Fruit fly (Drosophila melanogaster): Measurements from ENCODE around the gene CG7080.

Gene CG7080

dm6 chr3R:22362218-22362907 is 33.3 kb downstream of the CG7080 start, which contains the start of the genes JMJD6, CG7071 and Muted:
TSS of gene JMJD6 (minus strand) at chr3R:22362371.
TSS of gene CG7071 (plus strand) at chr3R:22362620.
TSS of gene Muted (plus strand) at chr3R:22362620.
- peak; percentile 78 for TF ChIP-seq tj (GFP tag; optimal IDR thresholded peaks at IDR 0.05)
- peak; percentile 84 for TF ChIP-seq pad (GFP tag; optimal IDR thresholded peaks at IDR 0.05)
- TF ChIP-seq CG33017 (tag; optimal IDR thresholded peaks at IDR 0.05) = peak; percentile 90
- TF ChIP-seq CG14711 (tag; optimal IDR thresholded peaks at IDR 0.05) = peak; percentile 88
- peak; percentile 86 for TF ChIP-seq Hr96 (GFP tag; optimal IDR thresholded peaks at IDR 0.05)
- TF ChIP-seq cnc (optimal IDR thresholded peaks at IDR 0.05) = no peak
- peak; percentile 95 for TF ChIP-seq CG7101 (tag; optimal IDR thresholded peaks at IDR 0.05)
- peak; percentile 94 for TF ChIP-seq bab1 (GFP tag; optimal IDR thresholded peaks at IDR 0.05)
- peak; percentile 92 for TF ChIP-seq CG12768 (GFP tag; optimal IDR thresholded peaks at IDR 0.05)
- TF ChIP-seq Clk (GFP tag; optimal IDR thresholded peaks at IDR 0.05) = peak; percentile 90
- peak; percentile 88 for TF ChIP-seq Crg-1 (GFP tag; optimal IDR thresholded peaks at IDR 0.05)
- TF ChIP-seq kay (GFP tag; ENCODE audit: borderline replicate concordance) = no peak
- TF ChIP-seq Mnt (GFP tag; optimal IDR thresholded peaks at IDR 0.05) = peak; percentile 86
- peak; percentile 80 for TF ChIP-seq cic (GFP tag; optimal IDR thresholded peaks at IDR 0.05)
- TF ChIP-seq CG5204 (GFP tag; optimal IDR thresholded peaks at IDR 0.05) = no peak
- peak; percentile 96 for TF ChIP-seq CG1620 (GFP tag; optimal IDR thresholded peaks at IDR 0.05)
- TF ChIP-seq ovo (GFP tag; optimal IDR thresholded peaks at IDR 0.05) = peak; percentile 84
- peak; percentile 96 for TF ChIP-seq toe (GFP tag; optimal IDR thresholded peaks at IDR 0.05)
- peak; percentile 91 for TF ChIP-seq CG11617 (GFP tag; optimal IDR thresholded peaks at IDR 0.05)
- peak; percentile 90 for TF ChIP-seq CG7045 (GFP tag; optimal IDR thresholded peaks at IDR 0.05)

- TF ChIP-seq CG11617 (GFP tag; optimal IDR thresholded peaks at IDR 0.05) (no peak), bab1 (GFP tag; optimal IDR thresholded peaks at IDR 0.05) (peak; percentile 72)
Observed at dm6 chr3R:22365660-22366195, 36.6 kb downstream of the CG7080 start, which contains the start of gene CG5382. TSS of gene CG5382 (minus strand) at chr3R:22365983.

- peak; percentile 39 for TF ChIP-seq CG1620 (GFP tag; optimal IDR thresholded peaks at IDR 0.05)
- no peak for TF ChIP-seq Clk (GFP tag; optimal IDR thresholded peaks at IDR 0.05)
- no peak for TF ChIP-seq CG7045 (GFP tag; optimal IDR thresholded peaks at IDR 0.05)
- no peak for TF ChIP-seq cnc (optimal IDR thresholded peaks at IDR 0.05)
- TF ChIP-seq CG7101 (tag; optimal IDR thresholded peaks at IDR 0.05) = peak; percentile 48
- TF ChIP-seq kay (GFP tag; ENCODE audit: borderline replicate concordance) = no peak
- TF ChIP-seq CG14711 (tag; optimal IDR thresholded peaks at IDR 0.05) = peak; percentile 52
- no peak for TF ChIP-seq bab1 (GFP tag; optimal IDR thresholded peaks at IDR 0.05)
- TF ChIP-seq tj (GFP tag; optimal IDR thresholded peaks at IDR 0.05) = peak; percentile 95
- TF ChIP-seq pad (GFP tag; optimal IDR thresholded peaks at IDR 0.05) = peak; percentile 16
- no peak for TF ChIP-seq CG33017 (tag; optimal IDR thresholded peaks at IDR 0.05)
- no peak for TF ChIP-seq cic (GFP tag; optimal IDR thresholded peaks at IDR 0.05)
- TF ChIP-seq ovo (GFP tag; optimal IDR thresholded peaks at IDR 0.05) = peak; percentile 25
- TF ChIP-seq Hr96 (GFP tag; optimal IDR thresholded peaks at IDR 0.05) = peak; percentile 32
- peak; percentile 25 for TF ChIP-seq toe (GFP tag; optimal IDR thresholded peaks at IDR 0.05)
- TF ChIP-seq Crg-1 (GFP tag; optimal IDR thresholded peaks at IDR 0.05) = no peak
- peak; percentile 35 for TF ChIP-seq CG11617 (GFP tag; optimal IDR thresholded peaks at IDR 0.05)
- peak; percentile 37 for TF ChIP-seq CG12768 (GFP tag; optimal IDR thresholded peaks at IDR 0.05)
- no peak for TF ChIP-seq CG5204 (GFP tag; optimal IDR thresholded peaks at IDR 0.05)
- TF ChIP-seq Mnt (GFP tag; optimal IDR thresholded peaks at IDR 0.05) = peak; percentile 34
Observed at dm6 chr3R:22367126-22368076, 38.3 kb downstream of the CG7080 start, which contains the start of the genes Polr3F and PyK. TSS of gene Polr3F (minus strand) at chr3R:22367373. TSS of gene PyK (plus strand) at chr3R:22367536.

- TF ChIP-seq bab1 (GFP tag; optimal IDR thresholded peaks at IDR 0.05) (no peak), kay (GFP tag; ENCODE audit: borderline replicate concordance) (peak; percentile 60), cic (GFP tag; optimal IDR thresholded peaks at IDR 0.05) (peak; percentile 83), Clk (GFP tag; optimal IDR thresholded peaks at IDR 0.05) (no peak), CG7045 (GFP tag; optimal IDR thresholded peaks at IDR 0.05) (peak; percentile 24), tj (GFP tag; optimal IDR thresholded peaks at IDR 0.05) (no peak), CG11617 (GFP tag; optimal IDR thresholded peaks at IDR 0.05) (peak; percentile 22), CG33017 (tag; optimal IDR thresholded peaks at IDR 0.05) (peak; percentile 26)
Observed at dm6 chr3R:22368077-22368776, 39.1 kb downstream of the CG7080 start.

- TF ChIP-seq pad (GFP tag; optimal IDR thresholded peaks at IDR 0.05) (no peak), toe (GFP tag; optimal IDR thresholded peaks at IDR 0.05) (no peak), CG33017 (tag; optimal IDR thresholded peaks at IDR 0.05) (peak; percentile 30), CG7045 (GFP tag; optimal IDR thresholded peaks at IDR 0.05) (peak; percentile 53), CG7101 (tag; optimal IDR thresholded peaks at IDR 0.05) (peak; percentile 52), CG14711 (tag; optimal IDR thresholded peaks at IDR 0.05) (no peak), tj (GFP tag; optimal IDR thresholded peaks at IDR 0.05) (no peak), ovo (GFP tag; optimal IDR thresholded peaks at IDR 0.05) (no peak), CG11617 (GFP tag; optimal IDR thresholded peaks at IDR 0.05) (peak; percentile 19), CG1620 (GFP tag; optimal IDR thresholded peaks at IDR 0.05) (no peak), Clk (GFP tag; optimal IDR thresholded peaks at IDR 0.05) (no peak), Hr96 (GFP tag; optimal IDR thresholded peaks at IDR 0.05) (peak; percentile 72), Mnt (GFP tag; optimal IDR thresholded peaks at IDR 0.05) (no peak), CG12768 (GFP tag; optimal IDR thresholded peaks at IDR 0.05) (no peak), cnc (optimal IDR thresholded peaks at IDR 0.05) (no peak), Crg-1 (GFP tag; optimal IDR thresholded peaks at IDR 0.05) (no peak), bab1 (GFP tag; optimal IDR thresholded peaks at IDR 0.05) (peak; percentile 2), cic (GFP tag; optimal IDR thresholded peaks at IDR 0.05) (no peak), CG5204 (GFP tag; optimal IDR thresholded peaks at IDR 0.05) (no peak), kay (GFP tag; ENCODE audit: borderline replicate concordance) (peak; percentile 79)
Observed at dm6 chr3R:22368777-22369214, 39.7 kb downstream of the CG7080 start.
